Worm (Caenorhabditis elegans) whole organism, young adult: Measurements from ENCODE around the gene moa-1.

Experiments used
- ccch-3 ChIP-seq: fragments of 200-800 bp; sonication (Bioruptor generic); optimal IDR thresholded peaks from 2 replicates; lab custom pipeline; 2018; ENCODE audit warnings: mild to moderate bottlenecking, missing genetic modification characterization, missing compliant biosample characterization
- dox-1 ChIP-seq: fragments of 200-800 bp; sonication (Bioruptor generic); IDR thresholded peaks from 2 replicates; pipeline ENCODE4 v1.3.6; 2022; ENCODE audit warnings: missing genetic modification reagents, missing genetic modification characterization, missing compliant biosample characterization

- TF ChIP-seq ccch-3 (GFP tag; lab: Kevin White, UChicago) (no peak), dox-1 (GFP tag; lab: Robert Waterston, UW) (no peak)
Measured at ce11 chrIII:1949362-1949761, 20.3 kb downstream of the moa-1 start.
